Worm (Caenorhabditis elegans): ENCODE measurements around the gene fbxb-26.

The fbxb-26 gene

DNA sequence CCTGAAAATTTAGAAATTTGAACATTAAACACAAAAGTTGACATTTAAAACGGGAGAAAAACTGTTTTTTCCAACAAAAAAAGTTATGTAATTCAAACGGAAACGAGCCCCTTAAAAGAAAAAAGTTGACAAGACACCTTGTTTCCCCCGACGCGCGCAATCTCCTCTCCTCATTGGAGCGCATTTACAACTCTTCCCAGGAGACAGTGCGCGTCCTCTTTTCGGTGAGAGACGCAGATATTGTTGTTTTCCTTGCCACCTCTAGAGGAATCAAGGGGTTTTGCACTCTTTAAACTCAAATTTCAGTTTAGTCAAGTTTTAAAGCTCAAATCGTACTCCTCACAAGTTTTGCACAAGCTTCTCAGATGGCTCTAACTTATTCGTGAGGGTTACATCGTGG, 13.5 kb downstream of the fbxb-26 start, which contains the start of gene F58E1.13:
F58E1.13 (minus strand) TSS at position 12 of the 400 bp plus-strand sequence.
- TF ChIP-seq W03F9.2 (tag; optimal IDR thresholded peaks at IDR 0.05) = no peak
- no peak for TF ChIP-seq dao-5 (tag; optimal IDR thresholded peaks at IDR 0.05)
- no peak for TF ChIP-seq him-1 (tag; optimal IDR thresholded peaks at IDR 0.05)

DNA sequence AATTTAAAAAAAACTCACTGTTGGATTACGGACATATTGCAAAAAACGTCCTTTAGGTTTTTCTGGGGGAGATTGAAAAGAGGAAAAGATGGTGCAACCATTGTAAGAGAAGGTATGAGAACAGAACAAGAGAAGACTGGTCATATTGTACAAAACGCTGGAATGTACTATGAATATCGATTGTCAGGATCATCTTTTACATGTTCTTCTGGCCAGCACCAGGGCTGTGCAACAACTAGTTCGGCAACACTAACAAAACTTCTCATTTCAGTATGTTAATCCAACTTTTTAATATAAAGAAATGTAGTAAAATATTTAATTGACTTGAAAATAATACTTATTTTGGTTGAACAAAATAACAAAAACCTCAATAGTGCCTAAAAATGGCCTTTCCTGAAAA, 21.0 kb downstream of the fbxb-26 start, which contains the start of gene fbxb-47:
fbxb-47 (minus strand) TSS at position 101 of the 400 bp plus-strand sequence.
- TF ChIP-seq W03F9.2 (tag; optimal IDR thresholded peaks at IDR 0.05) (no peak), dao-5 (tag; optimal IDR thresholded peaks at IDR 0.05) (no peak), him-1 (tag; optimal IDR thresholded peaks at IDR 0.05) (no peak)

DNA sequence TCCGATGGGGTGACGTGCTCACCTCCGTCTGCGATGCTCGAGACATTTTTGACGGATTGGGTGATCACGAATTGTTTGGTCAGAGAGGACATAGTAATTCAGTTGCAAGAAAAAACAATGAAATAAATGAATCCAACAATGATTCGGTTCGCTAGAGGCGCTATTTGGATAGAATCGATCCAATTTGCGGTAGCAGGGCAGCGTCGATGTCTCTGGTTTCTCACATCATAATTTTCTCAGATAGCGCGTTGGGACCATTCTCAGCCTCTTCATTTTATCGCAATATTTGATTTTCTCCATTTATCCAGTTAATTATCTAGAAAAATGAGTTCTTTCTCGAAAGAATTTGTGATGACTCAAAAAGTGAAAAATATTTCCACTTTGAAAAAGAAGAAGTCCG, 24.1 kb downstream of the fbxb-26 start, which contains the start of gene sdz-18:
sdz-18 (minus strand) TSS at position 101 of the 400 bp plus-strand sequence.
- TF ChIP-seq him-1 (tag; optimal IDR thresholded peaks at IDR 0.05) (no peak), dao-5 (tag; optimal IDR thresholded peaks at IDR 0.05) (no peak), W03F9.2 (tag; optimal IDR thresholded peaks at IDR 0.05) (no peak)

DNA sequence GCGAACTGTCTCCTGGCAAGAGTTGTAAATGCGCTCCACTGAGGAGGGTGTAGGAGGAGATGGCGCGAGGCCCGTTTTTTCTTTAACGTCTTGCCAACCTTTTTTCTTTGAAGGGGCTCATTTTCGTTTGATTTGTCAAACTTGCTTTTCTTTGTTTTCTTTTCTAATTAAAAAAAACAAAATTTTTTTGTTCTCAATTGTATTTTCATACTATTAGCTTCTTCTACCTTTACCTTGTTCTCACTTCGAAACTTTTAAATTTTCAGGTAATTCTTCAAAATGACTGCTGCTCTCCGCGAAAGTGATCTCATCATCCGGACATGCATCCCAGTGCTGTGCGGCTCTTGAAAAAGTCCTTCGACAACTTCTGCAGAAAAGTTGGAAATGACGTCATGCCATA, 27.6 kb downstream of the fbxb-26 start, which contains the start of gene fbxa-184:
fbxa-184 (plus strand) TSS at position 301 of the 400 bp plus-strand sequence.
- TF ChIP-seq dao-5 (tag; optimal IDR thresholded peaks at IDR 0.05) (no peak), him-1 (tag; optimal IDR thresholded peaks at IDR 0.05) (no peak), W03F9.2 (tag; optimal IDR thresholded peaks at IDR 0.05) (no peak)

- TF ChIP-seq W03F9.2 (tag; optimal IDR thresholded peaks at IDR 0.05) = no peak
- TF ChIP-seq dao-5 (tag; optimal IDR thresholded peaks at IDR 0.05) = no peak
- no peak for TF ChIP-seq him-1 (tag; optimal IDR thresholded peaks at IDR 0.05)
These were observed 30.6 kb downstream of the fbxb-26 start, which contains the start of gene btb-7 for ce11 chrII:1712938-1713337. TSS of gene btb-7 (plus strand) at chrII:1713238.

ce11 chrII:1714772-1715353, 32.5 kb downstream of the fbxb-26 start, which contains the start of gene btb-6:
TSS of gene btb-6 (plus strand) at chrII:1715303.
- no peak for TF ChIP-seq W03F9.2 (tag; optimal IDR thresholded peaks at IDR 0.05)
- no peak for TF ChIP-seq him-1 (tag; optimal IDR thresholded peaks at IDR 0.05)
- TF ChIP-seq dao-5 (tag; optimal IDR thresholded peaks at IDR 0.05) = no peak

- no peak for TF ChIP-seq him-1 (tag; optimal IDR thresholded peaks at IDR 0.05)
- TF ChIP-seq dao-5 (tag; optimal IDR thresholded peaks at IDR 0.05) = no peak
- TF ChIP-seq W03F9.2 (tag; optimal IDR thresholded peaks at IDR 0.05) = no peak
These were observed 36.8 kb downstream of the fbxb-26 start, which contains the start of gene fbxb-48 for ce11 chrII:1719153-1719552. TSS of gene fbxb-48 (minus strand) at chrII:1719253.

- no peak for TF ChIP-seq him-1 (tag; optimal IDR thresholded peaks at IDR 0.05)
These were observed 40.1 kb downstream of the fbxb-26 start, which contains the start of the genes fbxb-5 and btb-8 for ce11 chrII:1722394-1722793. TSS of gene fbxb-5 (minus strand) at chrII:1722494. TSS of gene btb-8 (plus strand) at chrII:1722770.

DNA sequence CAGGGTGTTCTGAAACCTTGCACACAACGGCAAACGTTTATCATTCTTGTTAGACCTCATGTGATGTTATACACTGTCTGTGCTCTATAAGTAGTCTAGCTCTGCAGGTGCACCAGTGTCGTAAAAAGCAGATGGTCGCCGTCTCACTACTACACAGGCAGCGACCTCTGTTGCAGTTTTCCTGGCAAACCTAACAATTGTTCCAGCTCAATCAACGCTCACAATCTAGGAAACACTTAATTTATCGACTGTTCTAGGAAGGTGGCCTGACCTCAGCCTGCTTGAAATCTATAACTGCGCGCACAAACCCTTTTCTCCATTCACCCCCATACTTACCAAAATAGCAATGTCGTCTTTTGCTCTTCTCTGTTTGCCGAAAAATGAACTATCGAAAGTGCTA, 42.0 kb downstream of the fbxb-26 start, which contains the start of gene fbxb-11:
fbxb-11 (plus strand) TSS at position 301 of the 400 bp plus-strand sequence.
- TF ChIP-seq dao-5 (tag; optimal IDR thresholded peaks at IDR 0.05) (no peak), him-1 (tag; optimal IDR thresholded peaks at IDR 0.05) (no peak), W03F9.2 (tag; optimal IDR thresholded peaks at IDR 0.05) (no peak)

DNA sequence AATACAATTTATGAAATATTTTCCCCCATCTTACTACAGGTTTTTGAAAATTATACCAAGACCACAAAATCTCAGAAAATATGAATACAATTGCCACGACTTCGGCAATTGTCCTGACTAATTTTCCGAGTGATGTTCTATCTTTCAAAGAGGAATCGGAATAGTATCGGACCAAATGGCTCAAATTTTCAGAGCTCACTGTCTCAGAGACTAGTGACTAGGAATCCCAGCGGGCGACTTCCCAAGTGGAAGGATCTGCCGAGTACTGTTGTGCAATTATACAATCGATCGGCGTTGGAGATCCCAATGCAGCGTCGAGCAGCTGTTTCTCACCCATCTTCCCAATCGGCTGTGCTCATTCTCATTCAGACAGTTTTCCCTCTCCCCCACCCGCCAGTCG, 43.4 kb downstream of the fbxb-26 start, which contains the start of gene F45C12.17:
F45C12.17 (plus strand) TSS at position 377 of the 400 bp plus-strand sequence.
- TF ChIP-seq him-1 (tag; optimal IDR thresholded peaks at IDR 0.05) (no peak), dao-5 (tag; optimal IDR thresholded peaks at IDR 0.05) (no peak), W03F9.2 (tag; optimal IDR thresholded peaks at IDR 0.05) (no peak)

ce11 chrII:1728253-1728652, 45.9 kb downstream of the fbxb-26 start, which contains the start of gene btb-9:
TSS of gene btb-9 (plus strand) at chrII:1728506.
- TF ChIP-seq him-1 (tag; optimal IDR thresholded peaks at IDR 0.05) (no peak), dao-5 (tag; optimal IDR thresholded peaks at IDR 0.05) (no peak), W03F9.2 (tag; optimal IDR thresholded peaks at IDR 0.05) (no peak)

ce11 chrII:1730103-1730502, 47.8 kb downstream of the fbxb-26 start, which contains the start of gene ceh-81:
TSS of gene ceh-81 (plus strand) at chrII:1730403.
- TF ChIP-seq dao-5 (tag; optimal IDR thresholded peaks at IDR 0.05) = no peak
- no peak for TF ChIP-seq him-1 (tag; optimal IDR thresholded peaks at IDR 0.05)
- no peak for TF ChIP-seq W03F9.2 (tag; optimal IDR thresholded peaks at IDR 0.05)

DNA sequence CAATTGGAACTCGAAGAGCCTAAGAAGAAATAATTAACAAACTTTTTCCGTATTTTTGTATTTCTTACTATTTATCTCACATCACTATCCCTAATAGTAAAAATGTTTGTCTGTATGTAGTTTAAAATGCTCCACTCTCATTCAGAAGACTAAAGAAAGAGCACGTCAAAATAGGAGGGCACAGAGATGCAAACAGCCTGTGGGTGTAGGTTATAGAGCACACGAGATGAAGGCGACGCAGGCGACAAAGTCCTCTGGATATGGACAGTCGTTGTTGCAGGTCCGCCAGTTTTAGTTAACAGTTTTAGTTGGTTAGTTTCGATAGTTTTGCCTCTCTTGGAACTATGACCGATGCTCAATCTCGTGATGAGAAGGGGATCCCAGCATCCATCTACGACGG, 49.6 kb downstream of the fbxb-26 start, which contains the start of gene ceh-82:
ceh-82 (plus strand) TSS at position 301 of the 400 bp plus-strand sequence.
- TF ChIP-seq him-1 (tag; optimal IDR thresholded peaks at IDR 0.05) (no peak), dao-5 (tag; optimal IDR thresholded peaks at IDR 0.05) (no peak), W03F9.2 (tag; optimal IDR thresholded peaks at IDR 0.05) (no peak)

Data from whole organism, L4/young adult.